Worm (Caenorhabditis elegans) whole organism, L1 larva: Measurements from ENCODE around the gene nlp-33.
A peak's percentile ranks its signal among the peaks of the same experiment; 100 is the strongest.

Experiments used
- C16A3.4 ChIP-seq: fragments of 150-350 bp; optimal IDR thresholded peaks from 2 replicates; lab custom pipeline; 2014; ENCODE audit warnings: missing biosample characterization, missing genetic modification characterization
- F16B12.6 ChIP-seq: fragments of 150-350 bp; optimal IDR thresholded peaks from 2 replicates; lab custom pipeline; 2014; ENCODE audit warnings: missing biosample characterization, missing genetic modification characterization
- Y116A8C.19 ChIP-seq: sonication (generic microtip); optimal IDR thresholded peaks from 2 replicates; lab custom pipeline; 2016; ENCODE audit warnings: missing compliant biosample characterization, missing genetic modification characterization, borderline replicate concordance
- aha-1 ChIP-seq: fragments of 150-350 bp; optimal IDR thresholded peaks from 2 replicates; lab custom pipeline; 2014; ENCODE audit warnings: missing biosample characterization, missing genetic modification characterization
- alr-1 ChIP-seq: fragments of 200-800 bp; sonication (Bioruptor generic); optimal IDR thresholded peaks from 2 replicates; lab custom pipeline; 2018; ENCODE audit warnings: borderline replicate concordance, mild to moderate bottlenecking, missing genetic modification characterization, missing compliant biosample characterization
- aly-2 ChIP-seq: fragments of 150-350 bp; optimal IDR thresholded peaks from 2 replicates; lab custom pipeline; 2014; ENCODE audit warnings: missing biosample characterization, missing genetic modification characterization
- ceh-8 ChIP-seq: fragments of 200-800 bp; sonication (Bioruptor generic); optimal IDR thresholded peaks from 2 replicates; lab custom pipeline; 2018; ENCODE audit warnings: mild to moderate bottlenecking, missing genetic modification characterization, moderate library complexity, missing compliant biosample characterization
- ceh-82 ChIP-seq, 3 experiments: fragments of 150-350 bp in 1 of 3; sonication (generic microtip) in 2 of 3; optimal IDR thresholded peaks; 2 replicates each; lab custom pipeline; 2014 to 2017; ENCODE audit warnings: missing biosample characterization in 3 of 3, missing genetic modification characterization in 3 of 3
- ceh-88 ChIP-seq: fragments of 200-800 bp; sonication (Bioruptor generic); IDR thresholded peaks from 2 replicates; pipeline ENCODE4 v1.3.6; 2022; ENCODE audit warnings: missing genetic modification characterization, missing compliant biosample characterization
- ceh-90 ChIP-seq: sonication (generic microtip); optimal IDR thresholded peaks from 2 replicates; lab custom pipeline; 2016; ENCODE audit warnings: missing genetic modification characterization, missing compliant biosample characterization
- ces-1 ChIP-seq: fragments of 150-350 bp; optimal IDR thresholded peaks from 2 replicates; lab custom pipeline; 2014; ENCODE audit warnings: missing biosample characterization, missing genetic modification reagents, missing genetic modification characterization
- dpl-1 ChIP-seq, 3 experiments: fragments of 150-350 bp in 2 of 3; sonication (generic microtip) in 1 of 3; optimal IDR thresholded peaks; 2 replicates each; lab custom pipeline; 2014 to 2017; ENCODE audit warnings: missing biosample characterization in 3 of 3, missing genetic modification characterization in 3 of 3, missing genetic modification reagents in 3 of 3
- efl-3 ChIP-seq: fragments of 200-800 bp; sonication (Bioruptor generic); optimal IDR thresholded peaks from 2 replicates; lab custom pipeline; 2018; ENCODE audit warnings: mild to moderate bottlenecking, missing genetic modification characterization, missing compliant biosample characterization
- elt-2 ChIP-seq: sonication (generic microtip); optimal IDR thresholded peaks from 2 replicates; lab custom pipeline; 2016; ENCODE audit warnings: missing genetic modification characterization, mild to moderate bottlenecking, inconsistent platforms, missing compliant biosample characterization, missing genetic modification reagents
- fkh-10 ChIP-seq: sonication (generic microtip); optimal IDR thresholded peaks from 2 replicates; lab custom pipeline; 2017; ENCODE audit warnings: missing biosample characterization, missing genetic modification reagents, missing genetic modification characterization
- fkh-4 ChIP-seq: sonication (generic microtip); optimal IDR thresholded peaks from 2 replicates; lab custom pipeline; 2016; ENCODE audit warnings: missing compliant biosample characterization, missing genetic modification characterization, borderline replicate concordance
- fkh-8 ChIP-seq: sonication (generic microtip); optimal IDR thresholded peaks from 2 replicates; lab custom pipeline; 2016; ENCODE audit warnings: mild to moderate bottlenecking, missing genetic modification characterization, missing compliant biosample characterization
- hlh-4 ChIP-seq: sonication (generic microtip); optimal IDR thresholded peaks from 2 replicates; lab custom pipeline; 2016; ENCODE audit warnings: mild to moderate bottlenecking, missing genetic modification characterization, missing compliant biosample characterization
- hpl-2 ChIP-seq: fragments of 150-350 bp; optimal IDR thresholded peaks from 2 replicates; lab custom pipeline; 2014; ENCODE audit warnings: missing biosample characterization, missing genetic modification reagents, missing genetic modification characterization
- irx-1 ChIP-seq: sonication (generic microtip); optimal IDR thresholded peaks from 2 replicates; lab custom pipeline; 2016; ENCODE audit warnings: missing genetic modification characterization, missing compliant biosample characterization
- lin-39 ChIP-seq: fragments of 150-350 bp; optimal IDR thresholded peaks from 2 replicates; lab custom pipeline; 2014; ENCODE audit warnings: missing biosample characterization, missing genetic modification reagents, missing genetic modification characterization
- mef-2 ChIP-seq: fragments of 150-350 bp; optimal IDR thresholded peaks from 2 replicates; lab custom pipeline; 2014; ENCODE audit warnings: missing biosample characterization, missing genetic modification characterization
- nhr-71 ChIP-seq: sonication (generic microtip); optimal IDR thresholded peaks from 2 replicates; lab custom pipeline; 2016; ENCODE audit warnings: mild to moderate bottlenecking, missing genetic modification characterization, moderate library complexity, missing compliant biosample characterization
- nhr-76 ChIP-seq: sonication (generic microtip); optimal IDR thresholded peaks from 2 replicates; lab custom pipeline; 2017; ENCODE audit warnings: missing biosample characterization, missing genetic modification characterization
- nhr-77 ChIP-seq: fragments of 150-350 bp; optimal IDR thresholded peaks from 2 replicates; lab custom pipeline; 2014; ENCODE audit warnings: missing biosample characterization, missing genetic modification characterization
- nhr-85 ChIP-seq: sonication (generic microtip); peaks from one replicate; lab custom pipeline; 2016; ENCODE audit warnings: missing genetic modification characterization, inconsistent platforms, missing compliant biosample characterization
- nhr-90 ChIP-seq: sonication (generic microtip); optimal IDR thresholded peaks from 2 replicates; lab custom pipeline; 2016; ENCODE audit warnings: mild to moderate bottlenecking, missing genetic modification characterization, missing compliant biosample characterization; ENCODE audit not compliant: poor library complexity
- pax-3 ChIP-seq: fragments of 200-800 bp; sonication (Bioruptor generic); optimal IDR thresholded peaks from 2 replicates; lab custom pipeline; 2018; ENCODE audit warnings: mild to moderate bottlenecking, missing genetic modification characterization, moderate library complexity, missing compliant biosample characterization
- pqm-1 ChIP-seq: sonication (generic microtip); optimal IDR thresholded peaks from 3 replicates; lab custom pipeline; 2017; ENCODE audit warnings: missing biosample characterization, missing genetic modification characterization
- rnt-1 ChIP-seq: sonication (generic microtip); optimal IDR thresholded peaks from 2 replicates; lab custom pipeline; 2016; ENCODE audit warnings: mild to moderate bottlenecking, missing genetic modification characterization, moderate library complexity, missing compliant biosample characterization
- snu-23 ChIP-seq: sonication (generic microtip); optimal IDR thresholded peaks from 2 replicates; lab custom pipeline; 2016; ENCODE audit warnings: missing genetic modification characterization, missing compliant biosample characterization
- sox-4 ChIP-seq: sonication (generic microtip); optimal IDR thresholded peaks from 2 replicates; lab custom pipeline; 2016; ENCODE audit warnings: missing genetic modification characterization, missing compliant biosample characterization
- sup-37 ChIP-seq: fragments of 200-800 bp; sonication (Bioruptor generic); optimal IDR thresholded peaks from 2 replicates; lab custom pipeline; 2018; ENCODE audit warnings: mild to moderate bottlenecking, missing genetic modification characterization, missing compliant biosample characterization
- xbp-1 ChIP-seq: sonication (generic microtip); optimal IDR thresholded peaks from 2 replicates; lab custom pipeline; 2016; ENCODE audit warnings: missing genetic modification characterization, missing compliant biosample characterization
- ztf-11 ChIP-seq, 2 experiments: sonication (generic microtip); optimal IDR thresholded peaks; 2 replicates each; lab custom pipeline; 2016 to 2017; ENCODE audit warnings: missing genetic modification characterization in 2 of 2, missing biosample characterization in 1 of 2, missing compliant biosample characterization in 1 of 2
- ztf-4 ChIP-seq: fragments of 150-350 bp; optimal IDR thresholded peaks from 2 replicates; lab custom pipeline; 2014; ENCODE audit warnings: missing biosample characterization, missing genetic modification characterization

nlp-33 gene

ce11 chrV:11155553-11155952, 8.4 kb downstream of the nlp-33 start, which contains the start of gene srg-38:
srg-38 (minus strand) TSS chrV:11155653.
- TF ChIP-seq sox-4 (tag; lab: Kevin White, UChicago), result no peak

DNA sequence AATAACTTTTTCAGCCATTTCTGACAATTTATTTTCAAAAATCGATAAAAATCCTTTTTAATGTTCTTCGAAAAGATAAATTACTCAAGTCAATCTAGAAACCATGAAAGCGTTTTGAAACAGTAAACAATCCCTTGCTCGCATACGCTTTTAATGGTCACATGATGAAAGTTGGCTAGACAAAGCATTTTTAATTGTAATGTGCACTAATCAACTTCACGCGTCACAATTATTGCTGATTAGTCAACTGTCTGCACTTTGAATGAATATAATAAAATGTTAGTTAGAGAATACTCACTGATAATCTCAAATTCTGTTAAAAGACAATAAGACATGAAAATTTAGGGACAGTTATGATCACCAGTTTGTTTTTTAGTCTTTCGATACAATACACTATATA, 9.4 kb downstream of the nlp-33 start:
- no peak for TF ChIP-seq Y116A8C.19 (tag; lab: Kevin White, UChicago)
- no peak for TF ChIP-seq nhr-85
- no peak for TF ChIP-seq pqm-1
- no peak for TF ChIP-seq elt-2 (tag; lab: Kevin White, UChicago)
- TF ChIP-seq ceh-8 (GFP tag; lab: Kevin White, UChicago), result peak; percentile 93
- TF ChIP-seq dpl-1 (GFP tag; optimal IDR thresholded peaks at IDR 0.05; lab: Kevin White, UChicago), result no peak
- no peak for TF ChIP-seq mef-2 (tag; lab: Kevin White, UChicago)
- no peak for TF ChIP-seq xbp-1 (tag; lab: Kevin White, UChicago)

DNA sequence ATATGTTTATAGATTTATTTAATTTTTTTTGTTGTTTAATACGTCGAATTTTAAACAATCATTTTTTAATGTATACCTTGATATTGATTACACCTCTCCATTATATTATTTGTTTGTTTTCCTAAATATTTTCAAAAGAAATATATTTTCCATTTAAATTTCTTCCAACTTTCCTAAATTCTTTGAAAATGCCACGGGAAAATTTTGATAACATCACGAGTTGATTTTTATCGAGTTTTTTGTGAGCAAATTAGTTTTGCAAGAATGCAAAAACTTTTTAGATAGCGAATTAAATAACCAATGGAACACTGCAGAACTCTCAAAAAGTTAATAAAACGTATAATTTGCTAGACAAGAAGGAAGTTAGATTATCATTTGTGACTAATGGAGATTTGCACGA, 10.8 kb downstream of the nlp-33 start, which contains the start of gene srg-42:
srg-42 (minus strand) TSS at position 101 of the 400 bp plus-strand sequence.
- TF ChIP-seq pax-3 (tag; lab: Kevin White, UChicago) (no peak), ceh-90 (tag; lab: Kevin White, UChicago) (no peak), ceh-8 (GFP tag; lab: Kevin White, UChicago) (no peak), sup-37 (no peak), nhr-77 (tag; lab: Kevin White, UChicago) (no peak), nhr-71 (tag; lab: Kevin White, UChicago) (no peak), snu-23 (GFP tag; lab: Kevin White, UChicago) (no peak), ces-1 (GFP tag; lab: Kevin White, UChicago) (no peak), nhr-90 (tag; lab: Kevin White, UChicago) (no peak), C16A3.4 (tag; lab: Kevin White, UChicago) (no peak), hlh-4 (tag; lab: Kevin White, UChicago) (no peak), F16B12.6 (tag; lab: Kevin White, UChicago) (no peak), fkh-10 (GFP tag; lab: Kevin White, UChicago) (no peak), lin-39 (tag; lab: Kevin White, UChicago) (no peak), rnt-1 (no peak), ztf-11 (tag; optimal IDR thresholded peaks at IDR 0.05; lab: Kevin White, UChicago) (no peak), alr-1 (tag; lab: Kevin White, UChicago) (no peak), fkh-8 (tag; lab: Kevin White, UChicago) (no peak), aly-2 (tag; lab: Kevin White, UChicago) (no peak), aha-1 (tag; lab: Kevin White, UChicago) (no peak)

ce11 chrV:11161791-11162190, 14.6 kb downstream of the nlp-33 start, which contains the start of gene srg-41:
srg-41 (minus strand) TSS chrV:11161891.
- no peak for TF ChIP-seq ceh-88 (GFP tag; lab: Robert Waterston, UW)
- TF ChIP-seq ceh-82 (tag; optimal IDR thresholded peaks at IDR 0.05; lab: Kevin White, UChicago), result no peak
- TF ChIP-seq hlh-4 (tag; lab: Kevin White, UChicago), result no peak
- TF ChIP-seq nhr-76 (tag; lab: Kevin White, UChicago), result no peak
- no peak for TF ChIP-seq nhr-90 (tag; lab: Kevin White, UChicago)
- no peak for TF ChIP-seq fkh-4 (tag; lab: Kevin White, UChicago)
- TF ChIP-seq ztf-4, result no peak
- no peak for TF ChIP-seq ceh-8 (GFP tag; lab: Kevin White, UChicago)
- no peak for TF ChIP-seq hpl-2 (GFP tag; lab: Kevin White, UChicago)
- TF ChIP-seq efl-3, result no peak
- no peak for TF ChIP-seq irx-1 (tag; lab: Kevin White, UChicago)
